Fruit fly (Drosophila melanogaster) whole organism, prepupa: ENCODE data around the gene CG12674.

ENCODE experiments used
- Blimp-1 ChIP-seq: fragments of 200-800 bp; sonication (Bioruptor generic); optimal IDR thresholded peaks from 3 replicates; lab custom pipeline; 2017; ENCODE audit warnings: missing biosample characterization, missing genetic modification characterization, mild to moderate bottlenecking, moderate library complexity, missing genetic modification reagents
- CG11762 ChIP-seq: fragments of 200-800 bp; sonication (Bioruptor generic); optimal IDR thresholded peaks from 3 replicates; lab custom pipeline; 2016; ENCODE audit warnings: missing biosample characterization, missing genetic modification characterization; ENCODE audit not compliant: insufficient read depth
- CG11902 ChIP-seq: fragments of 200-800 bp; sonication (Bioruptor generic); optimal IDR thresholded peaks from 3 replicates; lab custom pipeline; 2016; ENCODE audit warnings: missing biosample characterization, missing genetic modification characterization
- CG1621 ChIP-seq: fragments of 200-800 bp; sonication (Bioruptor generic); optimal IDR thresholded peaks from 3 replicates; lab custom pipeline; 2018; ENCODE audit warnings: missing biosample characterization, mild to moderate bottlenecking, missing genetic modification characterization
- CG16779 ChIP-seq: fragments of 200-800 bp; sonication (Bioruptor generic); optimal IDR thresholded peaks from 3 replicates; lab custom pipeline; 2017; ENCODE audit warnings: missing biosample characterization, mild to moderate bottlenecking, missing genetic modification characterization
- CG3032 ChIP-seq: fragments of 200-800 bp; optimal IDR thresholded peaks from 2 replicates; lab custom pipeline; 2019; ENCODE audit warnings: missing biosample characterization, mild to moderate bottlenecking, missing genetic modification characterization, moderate library complexity
- CG31627 ChIP-seq: fragments of 200-800 bp; sonication (Bioruptor generic); optimal IDR thresholded peaks from 3 replicates; lab custom pipeline; 2016; ENCODE audit warnings: missing biosample characterization, missing genetic modification characterization
- CG32006 ChIP-seq: fragments of 200-800 bp; sonication (Bioruptor generic); optimal IDR thresholded peaks from 3 replicates; lab custom pipeline; 2017; ENCODE audit warnings: missing biosample characterization, mild to moderate bottlenecking, missing genetic modification characterization
- CG34406 ChIP-seq: fragments of 200-800 bp; sonication (Bioruptor generic); optimal IDR thresholded peaks from 3 replicates; lab custom pipeline; 2016; ENCODE audit warnings: missing biosample characterization, missing genetic modification characterization
- CG3919 ChIP-seq: fragments of 200-800 bp; sonication (Bioruptor generic); optimal IDR thresholded peaks from 3 replicates; lab custom pipeline; 2016; ENCODE audit warnings: missing biosample characterization, missing genetic modification characterization
- CG4318 ChIP-seq: fragments of 200-800 bp; sonication (Bioruptor generic); optimal IDR thresholded peaks from 3 replicates; lab custom pipeline; 2017; ENCODE audit warnings: missing biosample characterization, mild to moderate bottlenecking, missing genetic modification characterization
- CG6163 ChIP-seq: fragments of 200-800 bp; sonication (Bioruptor generic); IDR thresholded peaks from 3 replicates; pipeline ENCODE4 v1.3.6; 2022; ENCODE audit warnings: missing biosample characterization, missing genetic modification characterization
- CG6276 ChIP-seq: fragments of 200-800 bp; sonication (Bioruptor generic); optimal IDR thresholded peaks from 2 replicates; lab custom pipeline; 2017; ENCODE audit warnings: missing biosample characterization, mild to moderate bottlenecking, missing genetic modification characterization
- CG6792 ChIP-seq: fragments of 200-800 bp; sonication (Bioruptor generic); optimal IDR thresholded peaks from 3 replicates; lab custom pipeline; 2016; ENCODE audit warnings: missing biosample characterization, missing genetic modification characterization
- CG9139 ChIP-seq: fragments of 200-800 bp; sonication (Bioruptor generic); optimal IDR thresholded peaks from 3 replicates; lab custom pipeline; 2017; ENCODE audit warnings: missing biosample characterization, mild to moderate bottlenecking, missing genetic modification characterization
- Eip78C ChIP-seq: fragments of 200-800 bp; sonication (Bioruptor generic); peaks from one replicate; lab custom pipeline; 2016; ENCODE audit warnings: missing biosample characterization, missing genetic modification characterization
- Eip93F ChIP-seq: fragments of 200-800 bp; sonication (Bioruptor generic); optimal IDR thresholded peaks from 2 replicates; lab custom pipeline; 2016; ENCODE audit warnings: missing biosample characterization, mild to moderate bottlenecking, missing genetic modification characterization
- Ets96B ChIP-seq: fragments of 200-800 bp; optimal IDR thresholded peaks from 2 replicates; lab custom pipeline; 2019; ENCODE audit warnings: missing biosample characterization, mild to moderate bottlenecking, missing genetic modification characterization, moderate library complexity
- Hr38 ChIP-seq: sonication (Bioruptor generic); optimal IDR thresholded peaks from 2 replicates; lab custom pipeline; 2016; ENCODE audit warnings: missing biosample characterization, missing genetic modification characterization
- Hr39 ChIP-seq: fragments of 200-800 bp; sonication (Bioruptor generic); optimal IDR thresholded peaks from 2 replicates; lab custom pipeline; 2016; ENCODE audit warnings: missing biosample characterization, missing genetic modification characterization
- Hr4 ChIP-seq: fragments of 200-800 bp; sonication (Bioruptor generic); optimal IDR thresholded peaks from 3 replicates; lab custom pipeline; 2016; ENCODE audit warnings: missing biosample characterization, missing genetic modification characterization
- Lpt ChIP-seq: fragments of 200-800 bp; sonication (Bioruptor generic); optimal IDR thresholded peaks from 3 replicates; lab custom pipeline; 2016; ENCODE audit warnings: missing biosample characterization, missing genetic modification characterization
- Met ChIP-seq: fragments of 200-800 bp; sonication (Bioruptor generic); optimal IDR thresholded peaks from 3 replicates; lab custom pipeline; 2016; ENCODE audit warnings: missing biosample characterization, missing genetic modification characterization
- OdsH ChIP-seq: fragments of 200-800 bp; sonication (Bioruptor generic); optimal IDR thresholded peaks from 3 replicates; lab custom pipeline; 2016; ENCODE audit warnings: missing biosample characterization, missing genetic modification characterization
- Sox15 ChIP-seq: fragments of 200-800 bp; sonication (Bioruptor generic); optimal IDR thresholded peaks from 3 replicates; lab custom pipeline; 2016; ENCODE audit warnings: missing biosample characterization, missing genetic modification characterization
- achi ChIP-seq: fragments of 200-800 bp; sonication (Bioruptor generic); optimal IDR thresholded peaks from 3 replicates; lab custom pipeline; 2016; ENCODE audit warnings: missing biosample characterization, missing genetic modification characterization
- cyc ChIP-seq: fragments of 200-800 bp; sonication (Bioruptor generic); optimal IDR thresholded peaks from 3 replicates; lab custom pipeline; 2016; ENCODE audit warnings: missing biosample characterization, missing genetic modification characterization
- dsx ChIP-seq: fragments of 200-800 bp; optimal IDR thresholded peaks from 3 replicates; lab custom pipeline; 2019; ENCODE audit warnings: missing biosample characterization, mild to moderate bottlenecking, missing genetic modification characterization, moderate library complexity; ENCODE audit not compliant: poor library complexity, severe bottlenecking
- eg ChIP-seq: fragments of 200-800 bp; sonication (Bioruptor generic); IDR thresholded peaks from 3 replicates; pipeline ENCODE4 v1.3.6; 2022; ENCODE audit warnings: missing biosample characterization, missing genetic modification characterization
- fd85E ChIP-seq: fragments of 200-800 bp; sonication (Bioruptor generic); optimal IDR thresholded peaks from 3 replicates; lab custom pipeline; 2016; ENCODE audit warnings: missing biosample characterization, missing genetic modification characterization
- net ChIP-seq: fragments of 200-800 bp; sonication (Bioruptor generic); optimal IDR thresholded peaks from 3 replicates; lab custom pipeline; 2016; ENCODE audit warnings: missing biosample characterization, missing genetic modification characterization
- salr ChIP-seq, 2 experiments: fragments of 200-800 bp; sonication (Bioruptor generic); optimal IDR thresholded peaks; 3 replicates each; lab custom pipeline; 2016 to 2018; ENCODE audit warnings: missing biosample characterization in 2 of 2, missing genetic modification characterization in 2 of 2, mild to moderate bottlenecking in 1 of 2
- spab ChIP-seq: fragments of 200-800 bp; sonication (Bioruptor generic); optimal IDR thresholded peaks from 2 replicates; lab custom pipeline; 2017; ENCODE audit warnings: missing biosample characterization, mild to moderate bottlenecking, missing genetic modification characterization, missing genetic modification reagents
- svp ChIP-seq: fragments of 200-800 bp; sonication (Bioruptor generic); peaks from one replicate; lab custom pipeline; 2016; ENCODE audit warnings: missing biosample characterization, missing genetic modification characterization

CG12674 gene

DNA sequence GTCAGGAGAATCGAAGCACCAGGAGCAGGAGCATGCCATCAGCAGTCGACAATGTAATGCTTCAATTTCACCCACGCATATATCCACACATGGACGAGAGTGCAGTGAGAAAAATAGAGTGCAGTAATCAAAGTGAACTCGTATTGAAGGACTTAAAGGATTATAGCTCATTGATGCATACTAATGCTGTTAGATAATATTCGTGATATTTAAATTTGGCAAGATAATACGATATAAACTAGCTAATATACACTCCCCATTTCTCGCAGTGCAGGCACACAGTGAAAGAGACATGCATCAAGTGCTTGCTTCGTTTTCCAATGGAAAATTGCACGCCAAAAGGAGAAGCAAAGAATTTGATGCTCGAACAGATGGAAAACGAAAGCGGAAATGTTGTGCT lies 6.7 kb upstream of the CG12674 start (continued):
- TF ChIP-seq CG3919 (GFP tag; lab: Kevin White, UChicago) (peak; percentile 42), svp (GFP tag; lab: Kevin White, UChicago) (peak; percentile 30), CG34406 (GFP tag; lab: Kevin White, UChicago) (no peak), eg (GFP tag; lab: Robert Waterston, UW) (0 out of 3 replicates have a peak, but pooled peaks have one; percentile 18), achi (GFP tag; lab: Kevin White, UChicago) (peak; percentile 38), spab (GFP tag; lab: Kevin White, UChicago) (peak; percentile 23), Met (GFP tag; lab: Kevin White, UChicago) (peak; percentile 16), cyc (GFP tag; lab: Kevin White, UChicago) (peak; percentile 10)

DNA sequence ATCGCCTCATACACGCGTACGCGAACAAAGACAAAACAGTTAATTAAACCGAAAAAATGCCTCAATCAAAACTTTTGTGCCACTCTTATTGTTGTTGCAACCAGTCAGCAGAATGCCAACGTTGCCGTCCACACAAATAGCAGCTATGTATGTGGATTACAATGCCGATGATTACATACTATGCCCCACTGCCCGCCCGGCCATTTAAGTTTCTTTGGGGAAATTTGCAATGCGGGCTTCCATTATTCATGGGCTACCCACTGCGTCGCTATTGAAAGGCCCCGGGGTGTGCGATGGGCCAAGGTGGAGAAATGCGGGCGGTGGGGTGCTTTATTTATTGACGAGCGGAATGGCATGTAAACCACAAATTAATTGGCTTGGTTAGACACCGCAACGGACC lies 4.6 kb downstream of the CG12674 start:
- TF ChIP-seq eg (GFP tag; lab: Robert Waterston, UW): peak; percentile 33; the same call in 1 of the 3 replicates
- no peak for TF ChIP-seq CG16779 (tag; lab: Kevin White, UChicago)
- no peak for TF ChIP-seq salr (GFP tag; optimal IDR thresholded peaks at IDR 0.05; lab: Kevin White, UChicago)
- TF ChIP-seq Eip93F: no peak
- TF ChIP-seq CG4318 (GFP tag; lab: Kevin White, UChicago): no peak
- TF ChIP-seq spab (GFP tag; lab: Kevin White, UChicago): no peak
- peak; percentile 16 for TF ChIP-seq Hr39 (GFP tag; lab: Kevin White, UChicago)
- TF ChIP-seq CG6792 (GFP tag; lab: Kevin White, UChicago): no peak
- peak; percentile 20 for TF ChIP-seq CG32006 (GFP tag; lab: Kevin White, UChicago)
- peak; percentile 9 for TF ChIP-seq Met (GFP tag; lab: Kevin White, UChicago)

DNA sequence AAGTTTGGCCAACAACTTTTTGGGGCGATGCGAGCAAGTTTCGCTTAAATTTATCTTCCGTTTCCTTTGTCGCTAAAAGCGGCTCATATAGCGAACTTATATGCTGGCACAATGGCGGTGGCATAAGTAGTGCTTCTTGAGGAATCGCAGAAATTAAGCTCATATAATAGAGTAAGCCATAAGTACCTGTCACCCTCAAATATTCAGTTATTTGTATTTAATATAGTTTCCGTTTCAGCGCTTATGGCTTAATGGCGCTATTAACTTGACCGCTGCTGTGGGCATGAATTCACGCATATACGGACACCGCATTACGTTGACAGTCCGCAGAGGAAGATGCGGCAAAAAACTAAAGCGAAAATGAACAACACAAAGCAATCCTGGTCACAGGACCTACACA lies 10.5 kb downstream of the CG12674 start:
- peak; percentile 57 for TF ChIP-seq Eip78C (GFP tag; lab: Kevin White, UChicago)
- peak; percentile 29 for TF ChIP-seq svp (GFP tag; lab: Kevin White, UChicago)
- TF ChIP-seq CG6276 (GFP tag; lab: Kevin White, UChicago): no peak
- TF ChIP-seq CG6163 (GFP tag; lab: Robert Waterston, UW): 0 out of 3 replicates have a peak, but pooled peaks have one; percentile 32
- no peak for TF ChIP-seq Hr4 (GFP tag; lab: Kevin White, UChicago)
- no peak for TF ChIP-seq Hr38 (GFP tag; lab: Kevin White, UChicago)

DNA sequence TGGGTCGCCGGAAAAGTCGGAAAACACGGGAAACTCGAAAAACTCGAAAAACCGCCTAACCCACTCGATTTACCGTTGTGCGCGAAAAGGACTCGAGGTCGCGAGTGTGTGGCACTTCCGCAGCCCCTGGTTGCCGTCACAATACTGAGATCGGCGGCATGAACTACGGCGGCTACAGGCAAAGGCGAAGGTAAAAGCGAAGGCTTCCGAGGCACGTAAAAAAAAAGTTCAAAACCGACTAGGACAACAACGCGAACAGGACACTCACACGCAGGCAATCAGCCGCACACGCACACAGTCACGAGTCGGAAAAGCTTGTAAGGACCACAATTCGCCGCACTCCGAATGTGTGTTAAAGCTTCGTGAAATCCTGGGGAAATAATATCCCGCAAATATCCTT lies 30.0 kb downstream of the CG12674 start, which contains the start of gene dpr3:
Gene dpr3 (minus strand): TSS at position 133 of the 400 bp plus-strand sequence.
- no peak for TF ChIP-seq dsx (GFP tag; lab: Kevin White, UChicago)

dm6 chr2L:2110350-2110888 lies 30.7 kb downstream of the CG12674 start:
- no peak for TF ChIP-seq CG9139
- TF ChIP-seq CG6792 (GFP tag; lab: Kevin White, UChicago): no peak

DNA sequence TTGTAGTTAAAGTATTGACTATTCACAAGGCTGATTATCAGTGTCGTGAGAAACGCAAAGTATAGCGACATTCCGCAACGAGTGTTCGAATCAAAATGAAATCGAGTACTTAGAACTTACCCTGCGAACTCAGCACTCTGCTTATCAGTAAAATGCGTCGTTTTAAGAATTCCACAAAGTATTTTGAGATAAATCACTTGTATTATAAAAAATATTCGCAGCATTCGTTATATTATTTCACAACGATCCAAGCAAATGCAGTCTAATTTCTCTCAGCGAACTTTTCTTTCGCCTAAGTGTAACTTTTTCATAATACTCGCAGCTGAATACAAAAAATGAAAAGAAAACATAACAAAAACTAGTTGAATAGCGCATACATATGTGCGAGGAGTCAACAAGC lies 49.4 kb downstream of the CG12674 start, which contains the start of gene CG4259:
Gene CG4259 (minus strand): TSS at position 101 of the 400 bp plus-strand sequence.
- TF ChIP-seq svp (GFP tag; lab: Kevin White, UChicago) (peak; percentile 57), CG11902 (GFP tag; lab: Kevin White, UChicago) (no peak), CG31627 (GFP tag; lab: Kevin White, UChicago) (no peak), Eip78C (GFP tag; lab: Kevin White, UChicago) (peak; percentile 4)
- TF ChIP-seq, all 60 proteins: peak for 2

- TF ChIP-seq CG6792 (GFP tag; lab: Kevin White, UChicago): peak; percentile 96
- peak; percentile 87 for TF ChIP-seq fd85E
- TF ChIP-seq OdsH (GFP tag; lab: Kevin White, UChicago): peak; percentile 96
- peak; percentile 97 for TF ChIP-seq CG3032
- TF ChIP-seq net (GFP tag; lab: Kevin White, UChicago): peak; percentile 97
- peak; percentile 93 for TF ChIP-seq Sox15 (GFP tag; lab: Kevin White, UChicago)
- peak; percentile 97 for TF ChIP-seq Lpt (GFP tag; lab: Kevin White, UChicago)
- peak; percentile 95 for TF ChIP-seq CG11762 (GFP tag; lab: Kevin White, UChicago)
- peak; percentile 97 for TF ChIP-seq CG16779 (tag; lab: Kevin White, UChicago)
- TF ChIP-seq Hr38 (GFP tag; lab: Kevin White, UChicago): no peak
- TF ChIP-seq CG3919 (GFP tag; lab: Kevin White, UChicago): peak; percentile 97
- TF ChIP-seq CG1621 (tag; lab: Kevin White, UChicago): peak; percentile 88
- peak; percentile 86 to 95 for TF ChIP-seq salr (GFP tag; optimal IDR thresholded peaks at IDR 0.05; lab: Kevin White, UChicago)
- TF ChIP-seq cyc (GFP tag; lab: Kevin White, UChicago): peak; percentile 90
- TF ChIP-seq CG11902 (GFP tag; lab: Kevin White, UChicago): peak; percentile 89
- peak; percentile 88 for TF ChIP-seq Blimp-1 (GFP tag; lab: Kevin White, UChicago)
- TF ChIP-seq Hr4 (GFP tag; lab: Kevin White, UChicago): peak; percentile 97
- TF ChIP-seq Ets96B: peak; percentile 98
- TF ChIP-seq Met (GFP tag; lab: Kevin White, UChicago): peak; percentile 95
Measured at dm6 chr2L:2130157-2130987, 50.7 kb downstream of the CG12674 start, which contains the start of gene Glyp. Gene Glyp (plus strand): TSS chr2L:2130813.
